Worm (Caenorhabditis elegans): ENCODE measurements around the gene wdr-5.1.
A peak's percentile ranks its signal among the peaks of the same experiment; 100 is the strongest.

DNA sequence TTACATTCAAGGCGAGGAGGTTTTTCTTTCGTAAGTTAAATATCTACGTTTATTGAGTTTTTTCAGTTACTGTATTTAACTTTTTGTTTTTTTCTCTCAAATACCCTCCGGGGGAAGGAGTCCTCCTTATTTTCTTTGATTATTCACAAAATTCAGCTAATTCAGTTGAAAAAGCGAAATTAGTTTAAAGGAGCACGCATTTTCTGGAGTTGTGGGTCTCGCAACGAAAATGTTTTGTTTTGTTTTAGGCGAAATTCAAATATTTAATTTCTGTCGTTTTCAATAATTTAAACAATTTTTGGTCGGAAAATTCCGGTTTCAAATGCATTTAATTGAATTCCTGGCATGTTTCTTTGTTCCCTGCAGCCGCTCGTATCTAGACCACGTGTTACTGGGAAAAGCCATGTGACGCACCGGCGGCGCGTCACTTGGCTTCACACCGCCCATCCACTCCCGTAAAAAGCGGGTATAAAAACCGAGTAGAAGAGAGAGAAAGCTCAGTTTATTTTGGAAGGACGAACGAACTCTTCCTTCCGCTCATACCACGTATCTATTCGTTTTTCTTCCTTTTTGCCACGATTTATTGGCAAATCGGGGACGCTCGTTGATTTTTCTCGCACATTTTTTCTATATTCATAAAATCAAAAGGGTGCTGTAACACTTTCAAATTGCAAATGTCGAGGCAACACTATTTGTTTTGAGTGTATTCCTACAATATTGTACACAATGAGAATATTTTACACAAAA lies 30.6 kb downstream of the wdr-5.1 start:
- TF ChIP-seq pha-4 (tag; optimal IDR thresholded peaks at IDR 0.05) (no peak), mls-2 (tag; optimal IDR thresholded peaks at IDR 0.05) (no peak), hlh-1 (tag; optimal IDR thresholded peaks at IDR 0.05) (peak; percentile 88), drap-1 (GFP tag; optimal IDR thresholded peaks at IDR 0.05) (no peak), unc-39 (tag; optimal IDR thresholded peaks at IDR 0.05) (no peak), nhr-28 (tag; optimal IDR thresholded peaks at IDR 0.05) (no peak), elt-1 (tag; optimal IDR thresholded peaks at IDR 0.05; ENCODE audit: borderline replicate concordance, insufficient read depth) (no peak), unc-120 (tag; optimal IDR thresholded peaks at IDR 0.05; ENCODE audit: poor library complexity, severe bottlenecking) (no peak), elt-3 (tag; optimal IDR thresholded peaks at IDR 0.05) (no peak), nhr-12 (tag; optimal IDR thresholded peaks at IDR 0.05) (no peak), unc-62 (GFP tag; optimal IDR thresholded peaks at IDR 0.05) (no peak), nhr-237 (tag; optimal IDR thresholded peaks at IDR 0.05) (no peak), nhr-2 (tag; optimal IDR thresholded peaks at IDR 0.05) (no peak)
